In the genomic region with DNA sequence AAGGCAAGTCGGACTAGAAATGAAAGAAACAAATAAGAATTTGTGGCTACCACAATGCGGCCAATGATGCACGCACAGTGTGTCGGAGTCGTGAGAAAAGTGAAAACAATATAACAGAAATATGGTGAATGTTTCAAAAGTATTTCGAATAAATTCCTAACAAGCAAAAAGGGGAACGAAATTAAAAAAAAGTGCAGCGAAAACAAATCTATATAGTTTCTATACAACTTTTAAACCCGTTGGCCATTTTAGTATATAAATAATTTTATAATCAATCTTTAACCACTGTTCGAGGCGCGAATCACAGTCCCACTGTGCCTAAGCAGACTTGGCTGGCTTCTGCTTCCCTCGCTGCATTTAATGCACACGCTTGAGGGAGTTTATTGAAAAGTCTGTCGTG, we compare ENCODE assay signal across 4 fruit fly cellular contexts.
TF ChIP-seq lines count a peak whose summit lies in the region.

No protein-coding gene starts in this region.

- TF ChIP-seq CTCF in whole organism, embryonic (GFP tag; optimal IDR thresholded peaks at IDR 0.05; lab: Kevin White, UChicago): no peak

TF ChIP-seq in whole organism, embryonic, 481 proteins besides CTCF, POLR2A, EP300 and RAD21 (continues in another document):
- TF ChIP-seq CG12236 (GFP tag; optimal IDR thresholded peaks at IDR 0.05; lab: Kevin White, UChicago) (no peak), Taf1 (GFP tag; IDR thresholded peaks at IDR 0.05; lab: Robert Waterston, UW) (no peak), Drgx (GFP tag; IDR thresholded peaks at IDR 0.05; lab: Robert Waterston, UW) (peak; percentile 79), Max (GFP tag; optimal IDR thresholded peaks at IDR 0.05; lab: Kevin White, UChicago) (peak; percentile 1), pnt (GFP tag; optimal IDR thresholded peaks at IDR 0.05; lab: Kevin White, UChicago) (no peak), psq (GFP tag; optimal IDR thresholded peaks at IDR 0.05; lab: Kevin White, UChicago) (no peak), CG12769 (tag; optimal IDR thresholded peaks at IDR 0.05; lab: Kevin White, UChicago) (no peak), CG6272 (GFP tag; IDR thresholded peaks at IDR 0.05; lab: Robert Waterston, UW) (no peak), CG10654 (GFP tag; optimal IDR thresholded peaks at IDR 0.05; lab: Kevin White, UChicago) (no peak), pho (GFP tag; optimal IDR thresholded peaks at IDR 0.05; lab: Kevin White, UChicago) (no peak), D (optimal IDR thresholded peaks at IDR 0.05; lab: Kevin White, UChicago) (no peak), D (GFP tag; optimal IDR thresholded peaks at IDR 0.05; lab: Kevin White, UChicago) (peak; percentile 55), fru (optimal IDR thresholded peaks at IDR 0.05; lab: Kevin White, UChicago) (no peak), tin (GFP tag; optimal IDR thresholded peaks at IDR 0.05; lab: Kevin White, UChicago) (peak; percentile 27), Kr (GFP tag; optimal IDR thresholded peaks at IDR 0.05; lab: Kevin White, UChicago) (no peak), CG13123 (GFP tag; optimal IDR thresholded peaks at IDR 0.05; lab: Kevin White, UChicago) (no peak), dmrt99B (tag; optimal IDR thresholded peaks at IDR 0.05; lab: Kevin White, UChicago) (peak; percentile 72), CG17829 (tag; optimal IDR thresholded peaks at IDR 0.05; lab: Kevin White, UChicago) (peak; percentile 48), Hmr (GFP tag; optimal IDR thresholded peaks at IDR 0.05; lab: Kevin White, UChicago) (peak; percentile 1), dmrt11E (tag; optimal IDR thresholded peaks at IDR 0.05; lab: Kevin White, UChicago) (peak; percentile 56), CG12071 (GFP tag; optimal IDR thresholded peaks at IDR 0.05; lab: Kevin White, UChicago) (no peak), CG10321 (GFP tag; IDR thresholded peaks at IDR 0.05; lab: Robert Waterston, UW) (no peak), CG7271 (tag; optimal IDR thresholded peaks at IDR 0.05; lab: Kevin White, UChicago) (no peak)

TF ChIP-seq in whole organism, prepupa, 60 proteins besides CTCF, POLR2A, EP300 and RAD21 (continues in another document):
- TF ChIP-seq Ets96B (tag; optimal IDR thresholded peaks at IDR 0.05; lab: Kevin White, UChicago) (peak; percentile 67), acj6 (GFP tag; optimal IDR thresholded peaks at IDR 0.05; lab: Kevin White, UChicago) (peak; percentile 80), CG16779 (tag; optimal IDR thresholded peaks at IDR 0.05; lab: Kevin White, UChicago) (peak; percentile 31), CG3919 (GFP tag; optimal IDR thresholded peaks at IDR 0.05; lab: Kevin White, UChicago) (peak; percentile 74), Blimp-1 (GFP tag; optimal IDR thresholded peaks at IDR 0.05; lab: Kevin White, UChicago) (no peak), eg (GFP tag; IDR thresholded peaks at IDR 0.05; lab: Robert Waterston, UW) (peak; percentile 80), Hr4 (GFP tag; optimal IDR thresholded peaks at IDR 0.05; lab: Kevin White, UChicago) (peak; percentile 88), CG6808 (GFP tag; optimal IDR thresholded peaks at IDR 0.05; lab: Kevin White, UChicago) (peak; percentile 71), dsx (GFP tag; optimal IDR thresholded peaks at IDR 0.05; lab: Kevin White, UChicago; ENCODE audit: poor library complexity, severe bottlenecking) (peak; percentile 54), achi (GFP tag; optimal IDR thresholded peaks at IDR 0.05; lab: Kevin White, UChicago) (peak; percentile 78), lz (GFP tag; optimal IDR thresholded peaks at IDR 0.05; lab: Kevin White, UChicago) (peak; percentile 41), OdsH (GFP tag; optimal IDR thresholded peaks at IDR 0.05; lab: Kevin White, UChicago) (peak; percentile 75), Eip93F (GFP tag; optimal IDR thresholded peaks at IDR 0.05; lab: Kevin White, UChicago) (no peak), CG15336 (GFP tag; IDR thresholded peaks at IDR 0.05; lab: Robert Waterston, UW) (peak; percentile 88), Smox (GFP tag; optimal IDR thresholded peaks at IDR 0.05; lab: Kevin White, UChicago) (peak; percentile 50), CG6276 (GFP tag; optimal IDR thresholded peaks at IDR 0.05; lab: Kevin White, UChicago) (peak; percentile 84), topi (GFP tag; optimal IDR thresholded peaks at IDR 0.05; lab: Kevin White, UChicago) (peak; percentile 49), CG8319 (GFP tag; optimal IDR thresholded peaks at IDR 0.05; lab: Kevin White, UChicago) (peak; percentile 54), CG10631 (GFP tag; optimal IDR thresholded peaks at IDR 0.05; lab: Kevin White, UChicago) (peak; percentile 72), CG9139 (GFP tag; optimal IDR thresholded peaks at IDR 0.05; lab: Kevin White, UChicago) (peak; percentile 27), fkh (GFP tag; optimal IDR thresholded peaks at IDR 0.05; lab: Kevin White, UChicago) (no peak), CG4318 (GFP tag; optimal IDR thresholded peaks at IDR 0.05; lab: Kevin White, UChicago) (peak; percentile 84)

TF ChIP-seq in whole organism, pupa, 21 proteins besides CTCF, POLR2A, EP300 and RAD21:
- TF ChIP-seq D1 (tag; optimal IDR thresholded peaks at IDR 0.05; lab: Kevin White, UChicago) (peak; percentile 28), CG15710 (tag; optimal IDR thresholded peaks at IDR 0.05; lab: Kevin White, UChicago) (peak; percentile 68), Ets98B (GFP tag; IDR thresholded peaks at IDR 0.05; lab: Robert Waterston, UW) (peak; percentile 69), CG8301 (tag; optimal IDR thresholded peaks at IDR 0.05; lab: Kevin White, UChicago) (peak; percentile 84), EcR (GFP tag; optimal IDR thresholded peaks at IDR 0.05; lab: Kevin White, UChicago) (no peak), CG8159 (tag; optimal IDR thresholded peaks at IDR 0.05; lab: Kevin White, UChicago) (peak; percentile 74), Pif1B (GFP tag; optimal IDR thresholded peaks at IDR 0.05; lab: Kevin White, UChicago) (peak; percentile 79), gl (tag; optimal IDR thresholded peaks at IDR 0.05; lab: Kevin White, UChicago) (peak; percentile 30), CG9948 (tag; optimal IDR thresholded peaks at IDR 0.05; lab: Kevin White, UChicago) (peak; percentile 73), CG32121 (GFP tag; IDR thresholded peaks at IDR 0.05; lab: Robert Waterston, UW) (peak; percentile 74), rn (GFP tag; IDR thresholded peaks at IDR 0.05; lab: Robert Waterston, UW) (0 out of 2 replicates have a peak, but pooled peaks have one; percentile 45), CG13204 (GFP tag; optimal IDR thresholded peaks at IDR 0.05; lab: Kevin White, UChicago) (peak; percentile 16), CG12605 (GFP tag; IDR thresholded peaks at IDR 0.05; lab: Robert Waterston, UW) (peak; percentile 55), CG14655 (GFP tag; optimal IDR thresholded peaks at IDR 0.05; lab: Kevin White, UChicago) (peak; percentile 90), Pif1A (GFP tag; optimal IDR thresholded peaks at IDR 0.05; lab: Kevin White, UChicago) (peak; percentile 70), CG17806 (tag; optimal IDR thresholded peaks at IDR 0.05; lab: Kevin White, UChicago) (peak; percentile 70), fd96Ca (GFP tag; IDR thresholded peaks at IDR 0.05; lab: Robert Waterston, UW) (peak; percentile 83), CG34367 (tag; optimal IDR thresholded peaks at IDR 0.05; lab: Kevin White, UChicago) (peak; percentile 58), CG4496 (GFP tag; IDR thresholded peaks at IDR 0.05; lab: Robert Waterston, UW) (peak; percentile 86), CG10348 (GFP tag; IDR thresholded peaks at IDR 0.05; lab: Robert Waterston, UW) (no peak), Snoo (tag; optimal IDR thresholded peaks at IDR 0.05; lab: Kevin White, UChicago) (peak; percentile 58)

TF ChIP-seq in whole organism, wandering third instar larva, 38 proteins besides CTCF, POLR2A, EP300 and RAD21:
- peak; percentile 6 for TF ChIP-seq ey (GFP tag; optimal IDR thresholded peaks at IDR 0.05; lab: Kevin White, UChicago)
- TF ChIP-seq jim (GFP tag; optimal IDR thresholded peaks at IDR 0.05; lab: Kevin White, UChicago): no peak
- peak; percentile 28 for TF ChIP-seq HLH106 (tag; optimal IDR thresholded peaks at IDR 0.05; lab: Kevin White, UChicago)
- TF ChIP-seq CrebA (GFP tag; optimal IDR thresholded peaks at IDR 0.05; lab: Kevin White, UChicago; ENCODE audit: borderline replicate concordance): no peak
- TF ChIP-seq rgr (GFP tag; optimal IDR thresholded peaks at IDR 0.05; lab: Kevin White, UChicago): peak; percentile 19
- TF ChIP-seq psq (GFP tag; optimal IDR thresholded peaks at IDR 0.05; lab: Kevin White, UChicago): peak; percentile 4
- no peak for TF ChIP-seq sv (GFP tag; optimal IDR thresholded peaks at IDR 0.05; lab: Kevin White, UChicago)
- peak; percentile 6 for TF ChIP-seq Sp1 (GFP tag; optimal IDR thresholded peaks at IDR 0.05; lab: Kevin White, UChicago)
- no peak for TF ChIP-seq Jra (GFP tag; optimal IDR thresholded peaks at IDR 0.05; lab: Kevin White, UChicago)
- TF ChIP-seq fru (GFP tag; optimal IDR thresholded peaks at IDR 0.05; lab: Kevin White, UChicago): peak; percentile 32
- TF ChIP-seq OdsH (GFP tag; optimal IDR thresholded peaks at IDR 0.05; lab: Kevin White, UChicago): peak; percentile 14
- no peak for TF ChIP-seq Hnf4 (GFP tag; optimal IDR thresholded peaks at IDR 0.05; lab: Kevin White, UChicago)
- peak in 1 of 2 experiments; percentile 42 for TF ChIP-seq foxo (GFP tag; optimal IDR thresholded peaks at IDR 0.05; lab: Kevin White, UChicago)
- TF ChIP-seq h (GFP tag; optimal IDR thresholded peaks at IDR 0.05; lab: Kevin White, UChicago): peak; percentile 19

Comparison
In these comparisons a context has a peak if more than half of its experiments do, and no peak if none do; other contexts are left out.
1. Of the 7 proteins assayed by ChIP-seq in both whole organism, embryonic and whole organism, prepupa: peak only in whole organism, embryonic: Blimp-1; only in whole organism, prepupa: CG16779, Gug, Hr39 and Lpt; in both: Sox102F; in neither: 1.